Worm (Caenorhabditis elegans) whole organism, L4 larva: ENCODE results near the gene madf-8.

Experiments
- T26A8.4 ChIP-seq: fragments of 200-800 bp; sonication (Bioruptor generic); IDR thresholded peaks from 2 replicates; pipeline ENCODE4 v1.3.6; 2022; ENCODE audit warnings: missing genetic modification characterization, missing compliant biosample characterization
- ZK337.2 ChIP-seq: fragments of 200-800 bp; sonication (Bioruptor generic); IDR thresholded peaks from 2 replicates; pipeline ENCODE4 v1.3.6; 2022; ENCODE audit warnings: missing genetic modification reagents, missing genetic modification characterization, missing compliant biosample characterization

DNA sequence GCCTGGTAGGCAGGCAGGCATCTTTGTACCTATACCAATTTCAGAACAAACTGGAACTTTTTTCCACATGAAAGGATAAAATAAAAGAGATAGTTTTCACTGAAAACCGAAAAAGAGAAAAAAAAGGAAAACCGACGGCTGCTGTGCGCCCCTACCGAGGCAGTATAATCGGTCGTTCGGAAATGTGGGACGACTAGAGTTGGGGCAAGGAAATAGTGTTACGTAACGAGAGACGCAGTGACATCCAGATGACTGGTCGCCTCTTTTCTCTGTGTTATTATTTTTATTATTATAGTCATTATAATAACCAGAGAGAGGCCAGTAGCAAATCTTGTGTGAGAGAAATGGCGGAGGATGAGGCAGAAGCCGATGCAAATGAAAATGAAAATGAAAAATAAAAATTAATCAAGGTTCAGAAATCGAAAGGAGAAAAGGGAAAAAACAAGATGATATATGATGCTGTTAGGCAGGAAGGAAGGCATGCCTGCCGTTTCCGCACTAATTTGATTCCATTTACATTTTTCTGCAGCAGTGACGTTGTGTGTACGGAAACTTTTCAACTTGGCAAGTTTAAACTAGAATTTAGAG lies 30.8 kb upstream of the madf-8 start:
- TF ChIP-seq T26A8.4 (GFP tag; lab: Robert Waterston, UW): no peak
- no peak for TF ChIP-seq ZK337.2 (GFP tag; lab: Robert Waterston, UW)
